Worm (Caenorhabditis elegans) whole organism, mixed stage, embryonic: Measurements from ENCODE around the gene alx-1.
A peak's percentile ranks its signal among the peaks of the same experiment; 100 is the strongest.

Experiments
- M03D4.4 ChIP-seq: sonication (generic microtip); optimal IDR thresholded peaks from 2 replicates; lab custom pipeline; 2017; ENCODE audit warnings: mild to moderate bottlenecking, missing genetic modification characterization, missing compliant biosample characterization
- bed-3 ChIP-seq: fragments of 200-800 bp; sonication (Bioruptor generic); optimal IDR thresholded peaks from 3 replicates; lab custom pipeline; 2018; ENCODE audit warnings: mild to moderate bottlenecking, missing genetic modification characterization, moderate library complexity, missing compliant biosample characterization
- blmp-1 ChIP-seq: fragments of 150-350 bp; optimal IDR thresholded peaks from 2 replicates; lab custom pipeline; 2014; ENCODE audit warnings: missing biosample characterization, missing genetic modification characterization
- ceh-39 ChIP-seq: fragments of 150-350 bp; optimal IDR thresholded peaks from 2 replicates; lab custom pipeline; 2014; ENCODE audit warnings: missing biosample characterization, missing genetic modification characterization
- ceh-43 ChIP-seq: fragments of 200-800 bp; sonication (Bioruptor generic); optimal IDR thresholded peaks from 2 replicates; lab custom pipeline; 2018; ENCODE audit warnings: mild to moderate bottlenecking, missing genetic modification characterization, moderate library complexity, missing compliant biosample characterization
- ceh-83 ChIP-seq: fragments of 200-800 bp; sonication (Bioruptor generic); optimal IDR thresholded peaks from 2 replicates; lab custom pipeline; 2018; ENCODE audit warnings: mild to moderate bottlenecking, missing genetic modification characterization, missing compliant biosample characterization
- ces-1 ChIP-seq: fragments of 150-350 bp; optimal IDR thresholded peaks from 2 replicates; lab custom pipeline; 2014; ENCODE audit warnings: missing biosample characterization, missing genetic modification reagents, missing genetic modification characterization
- drap-1 ChIP-seq: fragments of 200-800 bp; sonication (Bioruptor generic); optimal IDR thresholded peaks from 3 replicates; lab custom pipeline; 2018; ENCODE audit warnings: mild to moderate bottlenecking, missing genetic modification characterization, missing compliant biosample characterization
- elt-3 ChIP-seq: fragments of 150-350 bp; optimal IDR thresholded peaks from 2 replicates; lab custom pipeline; 2014; ENCODE audit warnings: missing biosample characterization, missing genetic modification characterization
- flh-1 ChIP-seq: fragments of 200-800 bp; sonication (Bioruptor generic); optimal IDR thresholded peaks from 2 replicates; lab custom pipeline; 2018; ENCODE audit warnings: mild to moderate bottlenecking, missing genetic modification characterization, moderate library complexity, missing compliant biosample characterization
- hlh-1 ChIP-seq: fragments of 150-350 bp; optimal IDR thresholded peaks from 2 replicates; lab custom pipeline; 2014; ENCODE audit warnings: missing biosample characterization, missing genetic modification reagents, missing genetic modification characterization
- lin-32 ChIP-seq: fragments of 200-800 bp; sonication (Bioruptor generic); optimal IDR thresholded peaks from 2 replicates; lab custom pipeline; 2018; ENCODE audit warnings: mild to moderate bottlenecking, missing genetic modification characterization, missing compliant biosample characterization
- mab-5 ChIP-seq: fragments of 150-350 bp; optimal IDR thresholded peaks from 2 replicates; lab custom pipeline; 2014; ENCODE audit warnings: missing biosample characterization, missing genetic modification characterization
- mep-1 ChIP-seq: fragments of 150-350 bp; optimal IDR thresholded peaks from 2 replicates; lab custom pipeline; 2017; ENCODE audit warnings: missing biosample characterization, missing genetic modification reagents, missing genetic modification characterization, inconsistent platforms
- mls-2 ChIP-seq: sonication (generic microtip); optimal IDR thresholded peaks from 2 replicates; lab custom pipeline; 2016; ENCODE audit warnings: mild to moderate bottlenecking, missing genetic modification characterization, moderate library complexity, missing compliant biosample characterization
- nhr-12 ChIP-seq: fragments of 150-350 bp; optimal IDR thresholded peaks from 2 replicates; lab custom pipeline; 2014; ENCODE audit warnings: missing biosample characterization, missing genetic modification characterization
- nhr-237 ChIP-seq: fragments of 150-350 bp; optimal IDR thresholded peaks from 2 replicates; lab custom pipeline; 2014; ENCODE audit warnings: missing biosample characterization, missing genetic modification characterization
- nhr-28 ChIP-seq: fragments of 150-350 bp; optimal IDR thresholded peaks from 2 replicates; lab custom pipeline; 2014; ENCODE audit warnings: missing biosample characterization, missing genetic modification characterization
- pha-4 ChIP-seq: fragments of 150-350 bp; optimal IDR thresholded peaks from 2 replicates; lab custom pipeline; 2018; ENCODE audit warnings: missing biosample characterization, missing genetic modification reagents, missing genetic modification characterization
- sem-2 ChIP-seq: fragments of 200-800 bp; sonication (Bioruptor generic); optimal IDR thresholded peaks from 2 replicates; lab custom pipeline; 2018; ENCODE audit warnings: mild to moderate bottlenecking, missing genetic modification characterization, missing compliant biosample characterization
- snpc-4 ChIP-seq: fragments of 150-350 bp; optimal IDR thresholded peaks from 2 replicates; lab custom pipeline; 2014; ENCODE audit warnings: missing biosample characterization, missing genetic modification characterization
- sptf-1 ChIP-seq: sonication (generic microtip); optimal IDR thresholded peaks from 2 replicates; lab custom pipeline; 2017; ENCODE audit warnings: mild to moderate bottlenecking, missing genetic modification characterization, moderate library complexity, missing compliant biosample characterization
- tbx-8 ChIP-seq: fragments of 200-800 bp; sonication (Bioruptor generic); optimal IDR thresholded peaks from 2 replicates; lab custom pipeline; 2018; ENCODE audit warnings: mild to moderate bottlenecking, missing genetic modification characterization, moderate library complexity, missing compliant biosample characterization
- unc-120 ChIP-seq: sonication (generic microtip); optimal IDR thresholded peaks from 2 replicates; lab custom pipeline; 2017; ENCODE audit warnings: missing genetic modification characterization, missing compliant biosample characterization; ENCODE audit not compliant: poor library complexity, severe bottlenecking
- unc-39 ChIP-seq: fragments of 150-350 bp; optimal IDR thresholded peaks from 2 replicates; lab custom pipeline; 2014; ENCODE audit warnings: missing biosample characterization, missing genetic modification characterization
- unc-62 ChIP-seq: fragments of 150-350 bp; optimal IDR thresholded peaks from 2 replicates; lab custom pipeline; 2014; ENCODE audit warnings: missing biosample characterization, missing genetic modification reagents, missing genetic modification characterization
- ztf-11 ChIP-seq: fragments of 150-350 bp; optimal IDR thresholded peaks from 2 replicates; lab custom pipeline; 2014; ENCODE audit warnings: missing biosample characterization, missing genetic modification characterization

Gene alx-1

ce11 chrIII:9982119-9982642 is 25.0 kb downstream of the alx-1 start:
- peak; percentile 64 for TF ChIP-seq ces-1 (GFP tag; lab: Kevin White, UChicago)
- TF ChIP-seq unc-62 (GFP tag; lab: Kevin White, UChicago) = peak; percentile 55
- TF ChIP-seq tbx-8 (GFP tag; lab: Kevin White, UChicago) = no peak

DNA sequence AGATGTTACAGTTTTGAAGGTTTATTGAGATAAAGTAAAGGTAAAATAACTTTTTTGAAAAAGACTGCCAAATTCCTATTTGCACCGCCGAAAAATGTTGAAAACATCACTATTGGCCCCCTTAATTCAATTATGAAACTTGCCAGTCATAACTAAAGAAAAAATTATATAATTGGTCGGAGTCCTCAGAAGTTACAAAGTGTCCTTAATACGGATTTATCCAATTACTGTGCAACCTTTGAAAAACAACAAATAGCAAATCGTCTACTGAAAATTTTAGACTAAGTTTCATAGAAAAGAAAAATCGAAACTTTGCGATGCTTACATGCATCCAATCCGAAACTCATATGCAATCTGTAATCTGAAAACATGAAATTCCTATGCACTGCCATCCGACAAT is 27.5 kb downstream of the alx-1 start:
- TF ChIP-seq ceh-39 (tag; lab: Kevin White, UChicago) (no peak), mep-1 (tag; lab: Kevin White, UChicago) (no peak), flh-1 (GFP tag; lab: Kevin White, UChicago) (no peak), snpc-4 (no peak), M03D4.4 (tag; lab: Kevin White, UChicago) (no peak), drap-1 (GFP tag; lab: Kevin White, UChicago) (no peak), pha-4 (tag; lab: Kevin White, UChicago) (no peak), nhr-237 (tag; lab: Kevin White, UChicago) (no peak), unc-39 (no peak), ceh-43 (GFP tag; lab: Kevin White, UChicago) (no peak), sptf-1 (tag; lab: Kevin White, UChicago) (no peak), elt-3 (tag; lab: Kevin White, UChicago) (no peak)

DNA sequence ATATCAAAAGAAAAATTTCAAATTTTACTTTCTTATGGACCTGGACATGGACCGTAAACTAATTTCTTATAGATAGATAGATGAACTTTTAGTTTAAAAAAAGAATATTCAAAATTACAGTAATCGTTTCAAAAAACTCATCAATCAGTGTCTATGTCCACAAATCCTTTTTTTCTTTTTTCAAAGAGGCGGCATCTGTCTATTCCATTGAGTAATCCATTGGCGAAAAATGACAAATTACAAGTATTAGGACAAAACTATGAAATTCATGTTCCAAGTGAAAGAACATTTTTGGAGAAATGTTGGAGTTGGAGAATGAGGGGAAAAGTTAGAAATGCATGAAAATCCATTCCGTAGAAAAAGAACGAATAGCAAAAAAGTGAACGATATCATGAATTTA is 28.4 kb downstream of the alx-1 start:
- no peak for TF ChIP-seq drap-1 (GFP tag; lab: Kevin White, UChicago)
- TF ChIP-seq ceh-83 (GFP tag; lab: Kevin White, UChicago) = no peak
- no peak for TF ChIP-seq sptf-1 (tag; lab: Kevin White, UChicago)
- no peak for TF ChIP-seq unc-39
- no peak for TF ChIP-seq mab-5 (tag; lab: Kevin White, UChicago)
- TF ChIP-seq ceh-43 (GFP tag; lab: Kevin White, UChicago) = no peak
- TF ChIP-seq unc-120 (tag; lab: Kevin White, UChicago) = no peak
- no peak for TF ChIP-seq nhr-28 (tag; lab: Kevin White, UChicago)
- TF ChIP-seq hlh-1 = no peak
- no peak for TF ChIP-seq ces-1 (GFP tag; lab: Kevin White, UChicago)
- no peak for TF ChIP-seq unc-62 (GFP tag; lab: Kevin White, UChicago)
- TF ChIP-seq mep-1 (tag; lab: Kevin White, UChicago) = no peak
- no peak for TF ChIP-seq sem-2 (GFP tag; lab: Kevin White, UChicago)

ce11 chrIII:9986827-9987429 is 29.8 kb downstream of the alx-1 start, which contains the start of gene C05B5.12:
TSS of gene C05B5.12 (plus strand) at chrIII:9987379.
- TF ChIP-seq unc-120 (tag; lab: Kevin White, UChicago) (peak; percentile 88), flh-1 (GFP tag; lab: Kevin White, UChicago) (no peak), sem-2 (GFP tag; lab: Kevin White, UChicago) (no peak), tbx-8 (GFP tag; lab: Kevin White, UChicago) (no peak), mab-5 (tag; lab: Kevin White, UChicago) (peak; percentile 7), blmp-1 (tag; lab: Kevin White, UChicago) (no peak), unc-62 (GFP tag; lab: Kevin White, UChicago) (peak; percentile 81), lin-32 (GFP tag; lab: Kevin White, UChicago) (no peak), unc-39 (no peak), nhr-12 (tag; lab: Kevin White, UChicago) (no peak), M03D4.4 (tag; lab: Kevin White, UChicago) (no peak), ces-1 (GFP tag; lab: Kevin White, UChicago) (no peak), hlh-1 (peak; percentile 92)
- TF ChIP-seq, all 35 proteins: peak for 4

DNA sequence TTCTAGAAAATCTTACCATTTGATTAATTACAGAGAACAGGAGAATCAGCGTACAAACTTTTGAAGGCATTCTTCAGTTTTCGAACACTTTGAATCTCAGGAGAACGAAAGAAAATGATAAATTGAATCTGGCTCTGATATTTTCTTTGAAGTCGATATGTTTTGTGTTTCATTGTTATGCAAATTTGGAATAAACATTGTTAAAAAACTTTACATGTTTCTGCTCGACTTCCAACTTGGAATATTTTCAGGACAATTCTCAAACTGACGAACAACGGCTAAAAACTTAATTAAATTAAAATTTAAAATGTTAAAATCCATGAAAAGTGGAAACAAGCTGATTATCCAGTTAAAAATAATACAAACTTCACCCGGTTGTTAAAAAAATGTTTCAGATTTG is 31.2 kb downstream of the alx-1 start, which contains the start of gene C05B5.1:
TSS of gene C05B5.1 (minus strand) at position 101 of the 400 bp plus-strand sequence.
- TF ChIP-seq elt-3 (tag; lab: Kevin White, UChicago) (no peak), snpc-4 (no peak), flh-1 (GFP tag; lab: Kevin White, UChicago) (no peak), blmp-1 (tag; lab: Kevin White, UChicago) (no peak), bed-3 (no peak), mls-2 (no peak), mab-5 (tag; lab: Kevin White, UChicago) (no peak), ztf-11 (no peak), ceh-83 (GFP tag; lab: Kevin White, UChicago) (no peak)
